Fruit fly (Drosophila melanogaster) whole organism, embryonic: ENCODE data around the gene CG10222.

Experiments used
- CG11247 ChIP-seq: fragments of 200-800 bp; sonication (Bioruptor generic); IDR thresholded peaks from 2 replicates; pipeline ENCODE4 v1.3.6; 2022; ENCODE audit warnings: missing biosample characterization, missing genetic modification characterization
- CG15514 ChIP-seq: fragments of 200-800 bp; sonication (Bioruptor generic); optimal IDR thresholded peaks from 3 replicates; lab custom pipeline; 2017; ENCODE audit warnings: missing biosample characterization, missing genetic modification characterization, mild to moderate bottlenecking, moderate library complexity, missing genetic modification reagents
- CG2129 ChIP-seq: fragments of 200-800 bp; sonication (Bioruptor generic); IDR thresholded peaks from 2 replicates; pipeline ENCODE4 v1.3.6; 2022; ENCODE audit warnings: missing biosample characterization, missing genetic modification characterization; ENCODE audit not compliant: partially characterized antibody
- CG7963 ChIP-seq: fragments of 200-800 bp; sonication (Bioruptor generic); IDR thresholded peaks from 3 replicates; pipeline ENCODE4 v1.3.6; 2022; ENCODE audit warnings: missing biosample characterization, missing genetic modification characterization; ENCODE audit not compliant: partially characterized antibody
- CG9932 ChIP-seq: fragments of 200-800 bp; sonication (Bioruptor generic); IDR thresholded peaks from 2 replicates; pipeline ENCODE4 v1.3.6; 2022; ENCODE audit warnings: missing biosample characterization, missing genetic modification characterization
- Dip3 ChIP-seq: fragments of 200-800 bp; sonication (Bioruptor generic); optimal IDR thresholded peaks from 3 replicates; lab custom pipeline; 2016; ENCODE audit warnings: missing biosample characterization, missing genetic modification characterization
- ash1 ChIP-seq: fragments of 200-800 bp; sonication (Bioruptor generic); optimal IDR thresholded peaks from 2 replicates; lab custom pipeline; 2018; ENCODE audit warnings: missing biosample characterization, mild to moderate bottlenecking, missing genetic modification characterization
- eve ChIP-seq, 2 experiments: fragments of >200 bp; optimal IDR thresholded peaks; 2 replicates each; lab custom pipeline; 2017; ENCODE audit warnings: missing biosample characterization in 2 of 2, missing genetic modification characterization in 2 of 2
- h ChIP-seq: fragments of >200 bp; optimal IDR thresholded peaks from 2 replicates; lab custom pipeline; 2017
- ro ChIP-seq: fragments of 200-800 bp; sonication (Bioruptor generic); IDR thresholded peaks from 2 replicates; pipeline ENCODE4 v1.3.6; 2022; ENCODE audit warnings: missing biosample characterization, missing genetic modification characterization
- row ChIP-seq: fragments of 200-800 bp; sonication (Bioruptor generic); IDR thresholded peaks from 3 replicates; pipeline ENCODE4 v1.3.6; 2022; ENCODE audit warnings: missing biosample characterization, missing genetic modification characterization
- seq ChIP-seq: fragments of 200-800 bp; sonication (Bioruptor generic); IDR thresholded peaks from 2 replicates; pipeline ENCODE4 v1.3.6; 2022; ENCODE audit warnings: missing biosample characterization, missing genetic modification characterization
- so ChIP-seq: fragments of 200-800 bp; sonication (Bioruptor generic); IDR thresholded peaks from 3 replicates; pipeline ENCODE4 v1.3.6; 2022; ENCODE audit warnings: missing biosample characterization, missing genetic modification characterization
- sob ChIP-seq: fragments of 200-800 bp; sonication (Bioruptor generic); IDR thresholded peaks from 2 replicates; pipeline ENCODE4 v1.3.6; 2022; ENCODE audit warnings: missing biosample characterization, missing genetic modification characterization

DNA sequence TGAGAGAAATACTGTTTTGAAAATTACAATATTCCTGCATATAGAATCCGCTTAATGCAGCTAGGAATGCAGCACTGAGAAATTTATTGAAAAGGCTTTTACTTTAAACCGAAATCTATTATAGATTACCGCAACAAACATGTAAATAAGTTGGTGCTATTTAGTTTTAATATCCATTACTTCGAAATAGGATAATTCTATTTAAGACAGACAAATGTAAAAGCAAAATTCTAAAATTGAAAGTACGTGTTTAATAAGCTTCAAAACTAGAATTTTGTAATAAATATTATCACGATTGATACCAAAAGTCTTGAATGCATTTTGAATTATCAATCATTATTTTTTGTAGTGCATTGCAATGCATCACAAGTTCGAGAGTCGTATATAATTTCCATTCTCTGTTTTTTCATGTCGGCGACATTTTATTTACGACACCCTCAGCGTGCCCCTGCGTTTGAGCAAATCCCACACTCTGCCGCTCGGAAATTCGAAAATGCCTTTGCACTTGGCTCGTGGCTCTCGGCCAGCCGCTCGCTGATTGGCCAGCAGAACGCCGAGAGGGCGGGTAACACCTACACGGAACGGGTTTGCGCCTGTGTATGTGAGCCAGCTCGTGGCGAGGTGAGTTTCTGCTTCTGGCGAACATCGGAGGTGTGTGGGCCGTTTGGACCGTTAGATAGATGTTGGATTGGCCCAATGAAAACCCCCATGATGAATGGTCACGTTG lies 8.9 kb downstream of the CG10222 start:
- TF ChIP-seq CG2129, result no peak
- TF ChIP-seq ash1, result no peak
- no peak for TF ChIP-seq seq (GFP tag; lab: Robert Waterston, UW)
- TF ChIP-seq row (GFP tag; lab: Robert Waterston, UW), result no peak
- TF ChIP-seq eve (GFP tag; optimal IDR thresholded peaks at IDR 0.05; lab: Kevin White, UChicago), result no peak
- TF ChIP-seq so (GFP tag; lab: Robert Waterston, UW), result no peak
- TF ChIP-seq CG7963 (GFP tag; lab: Robert Waterston, UW), result no peak
- no peak for TF ChIP-seq ro
- no peak for TF ChIP-seq CG11247 (GFP tag; lab: Robert Waterston, UW)
- no peak for TF ChIP-seq Dip3 (GFP tag; lab: Kevin White, UChicago)
- TF ChIP-seq sob (GFP tag; lab: Robert Waterston, UW), result no peak
- no peak for TF ChIP-seq CG9932 (GFP tag; lab: Robert Waterston, UW)
- no peak for TF ChIP-seq CG15514 (GFP tag; lab: Kevin White, UChicago)
- TF ChIP-seq h, result no peak
